Worm (Caenorhabditis elegans) whole organism, L2 larva: ENCODE results near the gene Y49F6B.2.
A peak's percentile ranks its signal among the peaks of the same experiment; 100 is the strongest.

Source experiments
- C34F6.9 ChIP-seq: fragments of 150-350 bp; optimal IDR thresholded peaks from 2 replicates; lab custom pipeline; 2014; ENCODE audit warnings: missing biosample characterization, missing genetic modification characterization
- F13H6.1 ChIP-seq: sonication (generic microtip); optimal IDR thresholded peaks from 2 replicates; lab custom pipeline; 2016; ENCODE audit warnings: missing genetic modification characterization, missing compliant biosample characterization
- Y55F3AM.14 ChIP-seq: fragments of 200-800 bp; sonication (Bioruptor generic); optimal IDR thresholded peaks from 2 replicates; lab custom pipeline; 2018; ENCODE audit warnings: mild to moderate bottlenecking, missing genetic modification characterization, missing compliant biosample characterization
- alr-1 ChIP-seq: fragments of 150-350 bp; optimal IDR thresholded peaks from 2 replicates; lab custom pipeline; 2014; ENCODE audit warnings: missing biosample characterization, missing genetic modification characterization
- ama-1 ChIP-seq: fragments of 150-350 bp; optimal IDR thresholded peaks from 2 replicates; lab custom pipeline; 2018; ENCODE audit warnings: inconsistent platforms
- blmp-1 ChIP-seq: sonication (generic microtip); optimal IDR thresholded peaks from 2 replicates; lab custom pipeline; 2017; ENCODE audit warnings: missing genetic modification characterization, mild to moderate bottlenecking, missing compliant biosample characterization, antibody characterized with exemption, moderate library complexity; ENCODE audit not compliant: insufficient read depth
- ceh-16 ChIP-seq: fragments of 150-350 bp; optimal IDR thresholded peaks from 2 replicates; lab custom pipeline; 2014; ENCODE audit warnings: missing biosample characterization, missing genetic modification characterization
- ceh-82 ChIP-seq: fragments of 150-350 bp; optimal IDR thresholded peaks from 2 replicates; lab custom pipeline; 2014; ENCODE audit warnings: missing biosample characterization, missing genetic modification characterization
- crh-2 ChIP-seq: sonication (generic microtip); optimal IDR thresholded peaks from 2 replicates; lab custom pipeline; 2017; ENCODE audit warnings: missing biosample characterization, missing genetic modification characterization
- dmd-4 ChIP-seq: sonication (generic microtip); optimal IDR thresholded peaks from 2 replicates; lab custom pipeline; 2017; ENCODE audit warnings: missing biosample characterization, missing genetic modification characterization
- egl-27 ChIP-seq: sonication (generic microtip); optimal IDR thresholded peaks from 3 replicates; lab custom pipeline; 2017; ENCODE audit warnings: missing biosample characterization, missing genetic modification reagents, missing genetic modification characterization
- elt-1 ChIP-seq: fragments of 150-350 bp; optimal IDR thresholded peaks from 2 replicates; lab custom pipeline; 2014; ENCODE audit warnings: missing biosample characterization, missing genetic modification characterization
- elt-3 ChIP-seq: sonication (generic microtip); optimal IDR thresholded peaks from 2 replicates; lab custom pipeline; 2017; ENCODE audit warnings: missing biosample characterization, missing genetic modification characterization
- fos-1 ChIP-seq: fragments of 150-350 bp; optimal IDR thresholded peaks from 2 replicates; lab custom pipeline; 2014; ENCODE audit warnings: missing biosample characterization, missing genetic modification characterization
- gmeb-1 ChIP-seq: fragments of 150-350 bp; optimal IDR thresholded peaks from 2 replicates; lab custom pipeline; 2014; ENCODE audit warnings: missing biosample characterization, missing genetic modification characterization
- lin-11 ChIP-seq: fragments of 150-350 bp; sonication (generic microtip); optimal IDR thresholded peaks from 2 replicates; lab custom pipeline; 2014; ENCODE audit warnings: missing biosample characterization, missing genetic modification characterization, inconsistent platforms, mixed read lengths
- lin-13 ChIP-seq: fragments of 150-350 bp; optimal IDR thresholded peaks from 2 replicates; lab custom pipeline; 2014; ENCODE audit warnings: missing biosample characterization, missing genetic modification reagents, missing genetic modification characterization
- lsy-2 ChIP-seq, 2 experiments: fragments of 150-350 bp in 1 of 2; sonication (generic microtip) in 1 of 2; optimal IDR thresholded peaks; 2 replicates each; lab custom pipeline; 2014 to 2017; ENCODE audit warnings: missing biosample characterization in 2 of 2, missing genetic modification characterization in 2 of 2
- mab-5 ChIP-seq: fragments of 150-350 bp; optimal IDR thresholded peaks from 2 replicates; lab custom pipeline; 2014; ENCODE audit warnings: missing biosample characterization, missing genetic modification characterization
- mdl-1 ChIP-seq, 2 experiments: fragments of 150-350 bp in 1 of 2; sonication (generic microtip) in 1 of 2; optimal IDR thresholded peaks; 2 replicates each; lab custom pipeline; 2017; ENCODE audit warnings: missing biosample characterization in 2 of 2, missing genetic modification characterization in 2 of 2
- nhr-11 ChIP-seq: fragments of 150-350 bp; optimal IDR thresholded peaks from 2 replicates; lab custom pipeline; 2014; ENCODE audit warnings: missing biosample characterization, missing genetic modification characterization
- nhr-12 ChIP-seq: fragments of 150-350 bp; optimal IDR thresholded peaks from 2 replicates; lab custom pipeline; 2014; ENCODE audit warnings: missing biosample characterization, missing genetic modification characterization
- nhr-129 ChIP-seq: fragments of 150-350 bp; optimal IDR thresholded peaks from 2 replicates; lab custom pipeline; 2014; ENCODE audit warnings: missing biosample characterization, missing genetic modification characterization
- nhr-21 ChIP-seq: fragments of 150-350 bp; optimal IDR thresholded peaks from 2 replicates; lab custom pipeline; 2014; ENCODE audit warnings: missing biosample characterization, missing genetic modification characterization
- nhr-23 ChIP-seq: fragments of 150-350 bp; optimal IDR thresholded peaks from 2 replicates; lab custom pipeline; 2014; ENCODE audit warnings: missing biosample characterization, missing genetic modification reagents, missing genetic modification characterization
- nhr-237 ChIP-seq: fragments of 150-350 bp; optimal IDR thresholded peaks from 2 replicates; lab custom pipeline; 2014; ENCODE audit warnings: missing biosample characterization, missing genetic modification characterization
- nhr-25 ChIP-seq: fragments of 150-350 bp; sonication (generic microtip); optimal IDR thresholded peaks from 3 replicates; lab custom pipeline; 2014; ENCODE audit warnings: missing biosample characterization, missing genetic modification characterization
- nhr-6 ChIP-seq: fragments of 150-350 bp; optimal IDR thresholded peaks from 2 replicates; lab custom pipeline; 2014; ENCODE audit warnings: missing biosample characterization, missing genetic modification characterization
- peb-1 ChIP-seq: fragments of 150-350 bp; optimal IDR thresholded peaks from 2 replicates; lab custom pipeline; 2014; ENCODE audit warnings: missing biosample characterization, missing genetic modification characterization
- sem-4 ChIP-seq: fragments of 150-350 bp; optimal IDR thresholded peaks from 2 replicates; lab custom pipeline; 2014; ENCODE audit warnings: missing biosample characterization, missing genetic modification reagents, missing genetic modification characterization
- sma-3 ChIP-seq: sonication (generic microtip); optimal IDR thresholded peaks from 2 replicates; lab custom pipeline; 2016; ENCODE audit warnings: missing genetic modification reagents, missing genetic modification characterization, missing compliant biosample characterization
- sma-9 ChIP-seq, 2 experiments: fragments of 150-350 bp in 1 of 2; sonication (generic microtip) in 1 of 2; optimal IDR thresholded peaks; 2 replicates each; lab custom pipeline; 2014 to 2016; ENCODE audit warnings: missing genetic modification characterization in 2 of 2, mild to moderate bottlenecking in 1 of 2, missing biosample characterization in 1 of 2, missing compliant biosample characterization in 1 of 2, missing genetic modification reagents in 1 of 2, moderate library complexity in 1 of 2
- snpc-4 ChIP-seq: fragments of 150-350 bp; optimal IDR thresholded peaks from 2 replicates; lab custom pipeline; 2014; ENCODE audit warnings: missing biosample characterization, missing genetic modification characterization
- unc-55 ChIP-seq: fragments of 150-350 bp; sonication (generic microtip); optimal IDR thresholded peaks from 3 replicates; lab custom pipeline; 2014; ENCODE audit warnings: missing biosample characterization, missing genetic modification reagents, missing genetic modification characterization
- unc-62 ChIP-seq: fragments of 150-350 bp; optimal IDR thresholded peaks from 2 replicates; lab custom pipeline; 2014; ENCODE audit warnings: missing biosample characterization, missing genetic modification reagents, missing genetic modification characterization
- zag-1 ChIP-seq: fragments of 150-350 bp; optimal IDR thresholded peaks from 2 replicates; lab custom pipeline; 2014; ENCODE audit warnings: missing biosample characterization, missing genetic modification characterization
- ztf-11 ChIP-seq: sonication (generic microtip); optimal IDR thresholded peaks from 2 replicates; lab custom pipeline; 2017; ENCODE audit warnings: missing biosample characterization, missing genetic modification characterization
- ztf-4 ChIP-seq: fragments of 150-350 bp; optimal IDR thresholded peaks from 2 replicates; lab custom pipeline; 2014; ENCODE audit warnings: missing biosample characterization, missing genetic modification characterization

Gene Y49F6B.2

DNA sequence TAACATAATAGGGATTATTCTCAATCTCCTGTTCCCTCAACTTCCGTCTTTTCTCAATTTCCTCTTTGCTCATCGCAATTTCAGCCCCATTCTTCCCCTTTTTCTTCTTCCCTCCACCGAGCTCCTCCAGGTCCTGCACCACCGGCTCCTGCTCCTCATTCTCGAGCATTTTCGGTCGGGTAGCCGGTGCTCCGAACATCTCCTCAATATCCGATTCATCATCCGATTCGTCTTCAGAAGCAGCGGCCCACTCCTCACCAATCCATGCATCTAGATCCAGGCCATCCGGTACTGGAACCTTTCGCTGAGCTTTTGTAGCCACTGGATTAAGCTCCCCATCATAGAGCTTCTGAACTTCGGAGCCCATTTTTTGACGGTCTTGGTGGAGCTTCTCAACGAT is 37.4 kb downstream of the Y49F6B.2 start:
- TF ChIP-seq nhr-21 (tag; lab: Kevin White, UChicago) (no peak), unc-55 (GFP tag; lab: Kevin White, UChicago) (no peak), blmp-1 (tag; lab: Kevin White, UChicago) (no peak), Y55F3AM.14 (GFP tag; lab: Kevin White, UChicago) (no peak), elt-1 (no peak), gmeb-1 (tag; lab: Kevin White, UChicago) (no peak), ztf-11 (no peak)

DNA sequence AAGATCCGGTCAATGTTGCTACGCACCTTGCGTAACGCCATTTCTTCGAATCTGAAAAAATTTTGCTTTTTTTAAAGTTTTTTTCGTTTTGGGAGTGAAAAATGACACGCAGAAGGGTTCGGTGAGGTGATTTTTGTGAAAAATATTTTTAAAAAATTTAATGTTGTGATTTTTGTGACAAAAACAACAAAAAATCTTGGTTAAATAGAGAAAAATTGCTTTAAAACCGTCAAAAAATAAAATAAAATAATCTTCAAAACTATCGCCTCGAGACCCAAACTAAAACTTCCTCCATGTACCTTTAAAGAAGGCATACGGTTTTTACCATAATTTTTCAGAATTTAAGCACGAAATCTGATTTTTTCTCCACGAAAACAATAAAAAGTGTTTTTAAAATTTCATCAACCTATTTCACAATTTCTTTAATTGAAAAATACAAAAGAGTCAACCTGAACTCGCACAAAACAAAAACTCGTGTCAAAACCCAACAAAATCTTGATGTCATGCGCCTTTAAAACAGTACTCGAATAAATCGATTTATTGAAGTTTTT is 43.7 kb downstream of the Y49F6B.2 start, which contains the start of gene apd-3:
TSS of gene apd-3 (minus strand) at position 51 of the 551 bp plus-strand sequence.
- TF ChIP-seq alr-1 (tag; lab: Kevin White, UChicago) (no peak), peb-1 (tag; lab: Kevin White, UChicago) (no peak), sma-9 (GFP tag; optimal IDR thresholded peaks at IDR 0.05; lab: Kevin White, UChicago) (no peak), sma-9 (tag; optimal IDR thresholded peaks at IDR 0.05; lab: Kevin White, UChicago) (no peak), unc-62 (GFP tag; lab: Kevin White, UChicago) (no peak), fos-1 (tag; lab: Kevin White, UChicago) (no peak), lin-13 (no peak), elt-1 (no peak), ceh-82 (no peak), nhr-237 (tag; lab: Kevin White, UChicago) (no peak), ztf-4 (tag; lab: Kevin White, UChicago) (no peak), ama-1 (no peak), mab-5 (no peak), egl-27 (tag; lab: Kevin White, UChicago) (no peak), sem-4 (tag; lab: Kevin White, UChicago) (no peak), nhr-23 (no peak)

DNA sequence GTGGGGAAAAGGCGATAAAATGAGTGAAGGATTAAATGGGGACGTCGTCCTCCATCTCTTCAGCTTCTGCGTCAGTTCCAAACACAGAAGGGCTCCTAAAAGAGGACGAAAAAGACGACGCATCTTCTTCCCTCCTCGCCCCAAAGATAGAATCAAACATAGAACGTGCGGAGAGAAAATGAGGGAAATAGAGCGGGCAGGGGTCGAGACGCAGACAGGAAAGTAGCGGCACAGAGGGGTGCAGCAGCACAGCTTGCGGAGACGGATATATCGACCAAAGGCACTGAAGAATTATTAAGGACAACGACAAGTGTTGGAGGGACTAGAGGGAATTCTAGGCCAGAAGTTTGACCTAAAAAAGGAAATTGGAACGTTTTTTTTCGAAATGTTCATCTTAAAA is 44.5 kb downstream of the Y49F6B.2 start:
- TF ChIP-seq C34F6.9 (tag; lab: Kevin White, UChicago) (peak; percentile 66), nhr-237 (tag; lab: Kevin White, UChicago) (no peak), mab-5 (peak; percentile 46), mdl-1 (tag; optimal IDR thresholded peaks at IDR 0.05; lab: Kevin White, UChicago) (peak in 1 of 2 experiments; percentile 38), snpc-4 (tag; lab: Kevin White, UChicago) (peak; percentile 16), unc-55 (GFP tag; lab: Kevin White, UChicago) (peak; percentile 66), nhr-129 (tag; lab: Kevin White, UChicago) (peak; percentile 40), lin-13 (peak; percentile 40), nhr-11 (tag; lab: Kevin White, UChicago) (no peak), lsy-2 (tag; optimal IDR thresholded peaks at IDR 0.05; lab: Kevin White, UChicago) (peak in 1 of 2 experiments; percentile 68), zag-1 (tag; lab: Kevin White, UChicago) (peak; percentile 42), dmd-4 (tag; lab: Kevin White, UChicago) (no peak)

DNA sequence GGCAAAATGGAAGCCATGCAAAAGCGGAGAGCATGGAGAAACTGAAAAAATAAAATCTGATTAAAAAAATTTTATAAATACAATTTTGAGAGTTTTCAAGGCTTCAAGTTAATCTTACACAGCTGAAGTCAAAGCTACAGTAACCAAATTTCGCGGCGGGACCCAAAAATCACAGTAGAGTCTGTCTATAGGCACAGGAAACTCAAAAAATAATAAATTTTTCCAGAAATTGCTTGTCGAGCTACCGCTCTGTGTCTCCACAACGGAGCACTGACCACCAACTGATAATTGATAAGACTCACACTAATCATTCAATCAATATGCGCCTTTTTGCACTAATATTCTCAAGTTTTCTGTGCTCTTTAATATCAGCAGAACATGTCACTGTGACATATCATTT is 47.6 kb downstream of the Y49F6B.2 start, which contains the start of gene W10G11.19:
TSS of gene W10G11.19 (plus strand) at position 301 of the 400 bp plus-strand sequence.
- peak; percentile 38 for TF ChIP-seq fos-1 (tag; lab: Kevin White, UChicago)
- TF ChIP-seq lin-11 (tag; lab: Kevin White, UChicago) = no peak

DNA sequence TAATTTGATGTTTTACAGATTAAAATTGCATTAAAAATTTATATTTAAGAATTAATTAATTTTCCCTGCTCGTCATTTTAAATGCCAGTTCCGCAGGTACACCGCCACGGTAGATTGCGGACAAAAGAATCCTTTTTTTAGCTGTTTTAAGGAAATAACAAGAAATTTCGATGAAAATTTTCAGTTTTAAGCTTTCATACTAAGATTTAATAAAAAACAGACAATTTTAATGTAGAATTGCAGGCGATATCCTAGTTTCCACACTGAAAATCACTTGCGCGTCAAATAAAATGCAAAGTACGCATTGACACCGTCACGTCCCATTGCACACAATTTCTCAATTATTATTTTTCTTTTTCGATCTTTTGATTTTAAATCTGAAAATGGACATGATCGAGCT is 50.7 kb downstream of the Y49F6B.2 start, which contains the start of gene dnc-3:
TSS of gene dnc-3 (plus strand) at position 272 of the 400 bp plus-strand sequence.
- no peak for TF ChIP-seq nhr-12 (tag; lab: Kevin White, UChicago)
- TF ChIP-seq elt-3 = no peak
- peak; percentile 66 for TF ChIP-seq sma-3 (GFP tag; lab: Kevin White, UChicago)
- peak; percentile 71 for TF ChIP-seq lin-13
- no peak for TF ChIP-seq sma-9 (GFP tag; optimal IDR thresholded peaks at IDR 0.05; lab: Kevin White, UChicago)
- no peak for TF ChIP-seq sma-9 (tag; optimal IDR thresholded peaks at IDR 0.05; lab: Kevin White, UChicago)
- TF ChIP-seq fos-1 (tag; lab: Kevin White, UChicago) = peak; percentile 10
- peak; percentile 23 for TF ChIP-seq nhr-6
- TF ChIP-seq nhr-23 = no peak
- peak; percentile 13 for TF ChIP-seq nhr-129 (tag; lab: Kevin White, UChicago)
- TF ChIP-seq unc-55 (GFP tag; lab: Kevin White, UChicago) = peak; percentile 45
- TF ChIP-seq gmeb-1 (tag; lab: Kevin White, UChicago) = peak; percentile 55
- TF ChIP-seq nhr-21 (tag; lab: Kevin White, UChicago) = peak; percentile 28
- peak; percentile 65 to 86 for TF ChIP-seq lsy-2 (tag; optimal IDR thresholded peaks at IDR 0.05; lab: Kevin White, UChicago)
- TF ChIP-seq crh-2 (tag; lab: Kevin White, UChicago) = peak; percentile 8
- TF ChIP-seq C34F6.9 (tag; lab: Kevin White, UChicago) = peak; percentile 68
- peak; percentile 57 for TF ChIP-seq nhr-25 (tag; lab: Kevin White, UChicago)
- TF ChIP-seq ceh-16 = no peak
- peak; percentile 58 for TF ChIP-seq F13H6.1 (tag; lab: Kevin White, UChicago)
